Worm (Caenorhabditis elegans) whole organism, L2 larva: Measurements from ENCODE around the gene seld-1.

Experiments used
- F13H6.1 ChIP-seq: sonication (generic microtip); optimal IDR thresholded peaks from 2 replicates; lab custom pipeline; 2016; ENCODE audit warnings: missing genetic modification characterization, missing compliant biosample characterization
- ZK546.5 ChIP-seq: sonication (generic microtip); optimal IDR thresholded peaks from 2 replicates; lab custom pipeline; 2017; ENCODE audit warnings: missing biosample characterization, missing genetic modification characterization
- aly-2 ChIP-seq: fragments of 150-350 bp; optimal IDR thresholded peaks from 2 replicates; lab custom pipeline; 2014; ENCODE audit warnings: missing biosample characterization, missing genetic modification characterization
- blmp-1 ChIP-seq: sonication (generic microtip); optimal IDR thresholded peaks from 2 replicates; lab custom pipeline; 2017; ENCODE audit warnings: missing genetic modification characterization, mild to moderate bottlenecking, missing compliant biosample characterization, antibody characterized with exemption, moderate library complexity; ENCODE audit not compliant: insufficient read depth
- dmd-4 ChIP-seq: sonication (generic microtip); optimal IDR thresholded peaks from 2 replicates; lab custom pipeline; 2017; ENCODE audit warnings: missing biosample characterization, missing genetic modification characterization
- egl-27 ChIP-seq: sonication (generic microtip); optimal IDR thresholded peaks from 3 replicates; lab custom pipeline; 2017; ENCODE audit warnings: missing biosample characterization, missing genetic modification reagents, missing genetic modification characterization
- elt-1 ChIP-seq: fragments of 150-350 bp; optimal IDR thresholded peaks from 2 replicates; lab custom pipeline; 2014; ENCODE audit warnings: missing biosample characterization, missing genetic modification characterization
- elt-3 ChIP-seq: sonication (generic microtip); optimal IDR thresholded peaks from 2 replicates; lab custom pipeline; 2017; ENCODE audit warnings: missing biosample characterization, missing genetic modification characterization
- fos-1 ChIP-seq: fragments of 150-350 bp; optimal IDR thresholded peaks from 2 replicates; lab custom pipeline; 2014; ENCODE audit warnings: missing biosample characterization, missing genetic modification characterization
- gmeb-1 ChIP-seq: fragments of 150-350 bp; optimal IDR thresholded peaks from 2 replicates; lab custom pipeline; 2014; ENCODE audit warnings: missing biosample characterization, missing genetic modification characterization
- lin-11 ChIP-seq: fragments of 150-350 bp; sonication (generic microtip); optimal IDR thresholded peaks from 2 replicates; lab custom pipeline; 2014; ENCODE audit warnings: missing biosample characterization, missing genetic modification characterization, inconsistent platforms, mixed read lengths
- lin-13 ChIP-seq: fragments of 150-350 bp; optimal IDR thresholded peaks from 2 replicates; lab custom pipeline; 2014; ENCODE audit warnings: missing biosample characterization, missing genetic modification reagents, missing genetic modification characterization
- lsy-2 ChIP-seq, 2 experiments: fragments of 150-350 bp in 1 of 2; sonication (generic microtip) in 1 of 2; optimal IDR thresholded peaks; 2 replicates each; lab custom pipeline; 2014 to 2017; ENCODE audit warnings: missing biosample characterization in 2 of 2, missing genetic modification characterization in 2 of 2
- mab-5 ChIP-seq: fragments of 150-350 bp; optimal IDR thresholded peaks from 2 replicates; lab custom pipeline; 2014; ENCODE audit warnings: missing biosample characterization, missing genetic modification characterization
- mbf-1 ChIP-seq: sonication (generic microtip); optimal IDR thresholded peaks from 2 replicates; lab custom pipeline; 2017; ENCODE audit warnings: missing biosample characterization, missing genetic modification characterization
- mdl-1 ChIP-seq, 2 experiments: fragments of 150-350 bp in 1 of 2; sonication (generic microtip) in 1 of 2; optimal IDR thresholded peaks; 2 replicates each; lab custom pipeline; 2017; ENCODE audit warnings: missing biosample characterization in 2 of 2, missing genetic modification characterization in 2 of 2
- nhr-11 ChIP-seq: fragments of 150-350 bp; optimal IDR thresholded peaks from 2 replicates; lab custom pipeline; 2014; ENCODE audit warnings: missing biosample characterization, missing genetic modification characterization
- nhr-12 ChIP-seq: fragments of 150-350 bp; optimal IDR thresholded peaks from 2 replicates; lab custom pipeline; 2014; ENCODE audit warnings: missing biosample characterization, missing genetic modification characterization
- nhr-129 ChIP-seq: fragments of 150-350 bp; optimal IDR thresholded peaks from 2 replicates; lab custom pipeline; 2014; ENCODE audit warnings: missing biosample characterization, missing genetic modification characterization
- nhr-21 ChIP-seq: fragments of 150-350 bp; optimal IDR thresholded peaks from 2 replicates; lab custom pipeline; 2014; ENCODE audit warnings: missing biosample characterization, missing genetic modification characterization
- nhr-23 ChIP-seq: fragments of 150-350 bp; optimal IDR thresholded peaks from 2 replicates; lab custom pipeline; 2014; ENCODE audit warnings: missing biosample characterization, missing genetic modification reagents, missing genetic modification characterization
- nhr-237 ChIP-seq: fragments of 150-350 bp; optimal IDR thresholded peaks from 2 replicates; lab custom pipeline; 2014; ENCODE audit warnings: missing biosample characterization, missing genetic modification characterization
- nhr-6 ChIP-seq: fragments of 150-350 bp; optimal IDR thresholded peaks from 2 replicates; lab custom pipeline; 2014; ENCODE audit warnings: missing biosample characterization, missing genetic modification characterization
- peb-1 ChIP-seq: fragments of 150-350 bp; optimal IDR thresholded peaks from 2 replicates; lab custom pipeline; 2014; ENCODE audit warnings: missing biosample characterization, missing genetic modification characterization
- skn-1 ChIP-seq: sonication (generic microtip); optimal IDR thresholded peaks from 2 replicates; lab custom pipeline; 2017; ENCODE audit warnings: missing biosample characterization, missing genetic modification characterization
- sma-3 ChIP-seq: sonication (generic microtip); optimal IDR thresholded peaks from 2 replicates; lab custom pipeline; 2016; ENCODE audit warnings: missing genetic modification reagents, missing genetic modification characterization, missing compliant biosample characterization
- sma-9 ChIP-seq, 2 experiments: fragments of 150-350 bp in 1 of 2; sonication (generic microtip) in 1 of 2; optimal IDR thresholded peaks; 2 replicates each; lab custom pipeline; 2014 to 2016; ENCODE audit warnings: missing genetic modification characterization in 2 of 2, mild to moderate bottlenecking in 1 of 2, missing biosample characterization in 1 of 2, missing compliant biosample characterization in 1 of 2, missing genetic modification reagents in 1 of 2, moderate library complexity in 1 of 2
- unc-39 ChIP-seq: fragments of 150-350 bp; optimal IDR thresholded peaks from 2 replicates; lab custom pipeline; 2014; ENCODE audit warnings: missing biosample characterization, missing genetic modification characterization
- unc-55 ChIP-seq: fragments of 150-350 bp; sonication (generic microtip); optimal IDR thresholded peaks from 3 replicates; lab custom pipeline; 2014; ENCODE audit warnings: missing biosample characterization, missing genetic modification reagents, missing genetic modification characterization
- zag-1 ChIP-seq: fragments of 150-350 bp; optimal IDR thresholded peaks from 2 replicates; lab custom pipeline; 2014; ENCODE audit warnings: missing biosample characterization, missing genetic modification characterization
- ztf-1 ChIP-seq: fragments of 200-800 bp; sonication (Bioruptor generic); conservative IDR thresholded peaks from 2 replicates; pipeline ENCODE4 v1.3.6; 2022; ENCODE audit warnings: missing genetic modification characterization, missing compliant biosample characterization
- ztf-11 ChIP-seq: sonication (generic microtip); optimal IDR thresholded peaks from 2 replicates; lab custom pipeline; 2017; ENCODE audit warnings: missing biosample characterization, missing genetic modification characterization
- ztf-4 ChIP-seq: fragments of 150-350 bp; optimal IDR thresholded peaks from 2 replicates; lab custom pipeline; 2014; ENCODE audit warnings: missing biosample characterization, missing genetic modification characterization

The seld-1 gene

ce11 chrIV:13505144-13505543 is at the start of gene seld-1:
TSS of gene seld-1 (plus strand) at chrIV:13505444.
- TF ChIP-seq nhr-6 (tag; lab: Kevin White, UChicago) (no peak), nhr-129 (tag; lab: Kevin White, UChicago) (no peak), nhr-23 (tag; lab: Kevin White, UChicago) (no peak), blmp-1 (tag; lab: Kevin White, UChicago) (no peak), ztf-11 (tag; lab: Kevin White, UChicago) (no peak), F13H6.1 (tag; lab: Kevin White, UChicago) (no peak), mab-5 (no peak), nhr-21 (tag; lab: Kevin White, UChicago) (no peak), unc-39 (tag; lab: Kevin White, UChicago) (no peak), mdl-1 (tag; optimal IDR thresholded peaks at IDR 0.05; lab: Kevin White, UChicago) (no peak), dmd-4 (tag; lab: Kevin White, UChicago) (no peak), aly-2 (tag; lab: Kevin White, UChicago) (no peak), mbf-1 (tag; lab: Kevin White, UChicago) (no peak), elt-3 (tag; lab: Kevin White, UChicago) (no peak), ZK546.5 (tag; lab: Kevin White, UChicago) (no peak), lsy-2 (tag; optimal IDR thresholded peaks at IDR 0.05; lab: Kevin White, UChicago) (no peak), ztf-4 (no peak), sma-9 (GFP tag; optimal IDR thresholded peaks at IDR 0.05; lab: Kevin White, UChicago) (no peak), sma-9 (tag; optimal IDR thresholded peaks at IDR 0.05; lab: Kevin White, UChicago) (no peak)

DNA sequence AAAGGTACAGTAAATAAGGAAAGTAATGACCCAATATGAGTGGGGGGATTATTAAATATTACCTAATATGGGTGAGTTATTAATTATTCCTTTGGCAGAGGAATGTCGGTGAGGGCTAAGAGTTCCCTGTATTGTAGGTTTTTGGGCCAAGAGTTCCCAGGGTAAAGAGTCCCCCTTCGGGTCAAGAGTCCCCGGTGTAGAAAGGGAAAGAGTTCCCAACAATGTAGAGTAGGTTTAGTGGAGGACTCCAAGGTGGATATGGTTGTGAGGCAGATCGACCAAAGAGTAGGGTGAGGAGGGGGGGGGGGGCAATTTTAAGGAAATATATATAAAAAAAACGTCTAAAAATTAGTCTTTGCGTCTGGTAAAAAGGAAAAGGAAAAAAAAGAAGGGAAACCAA is 48.4 kb upstream of the seld-1 start:
- no peak for TF ChIP-seq unc-55 (GFP tag; lab: Kevin White, UChicago)
- TF ChIP-seq lin-11 (tag; lab: Kevin White, UChicago): no peak
- no peak for TF ChIP-seq nhr-129 (tag; lab: Kevin White, UChicago)
- no peak for TF ChIP-seq elt-1
- TF ChIP-seq ZK546.5 (tag; lab: Kevin White, UChicago): no peak
- TF ChIP-seq mdl-1 (tag; optimal IDR thresholded peaks at IDR 0.05; lab: Kevin White, UChicago): no peak
- no peak for TF ChIP-seq egl-27 (tag; lab: Kevin White, UChicago)
- TF ChIP-seq nhr-23 (tag; lab: Kevin White, UChicago): no peak
- no peak for TF ChIP-seq nhr-11 (tag; lab: Kevin White, UChicago)
- no peak for TF ChIP-seq aly-2 (tag; lab: Kevin White, UChicago)
- no peak for TF ChIP-seq lin-13 (GFP tag; lab: Kevin White, UChicago)

DNA sequence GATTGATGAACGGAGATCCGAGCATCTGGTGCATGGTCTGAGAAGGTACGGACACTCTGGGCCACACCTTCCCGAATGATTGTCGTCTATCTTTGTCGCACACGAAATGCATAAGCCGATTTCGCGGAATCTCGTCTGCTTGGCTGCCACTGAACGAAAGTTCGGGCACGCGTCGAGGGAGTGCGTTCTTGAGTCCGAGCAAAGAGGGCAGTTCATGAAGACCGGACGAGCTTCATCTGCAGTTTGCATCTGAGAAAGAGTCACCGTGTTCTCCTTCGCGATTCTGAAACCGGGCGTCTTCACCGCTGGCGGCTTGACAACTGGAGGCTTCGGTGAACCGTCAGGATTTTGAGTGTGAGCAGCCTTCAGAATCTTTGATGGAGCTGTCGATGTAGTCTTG is 47.0 kb upstream of the seld-1 start:
- TF ChIP-seq mbf-1 (tag; lab: Kevin White, UChicago) (no peak), fos-1 (tag; lab: Kevin White, UChicago) (no peak), ZK546.5 (tag; lab: Kevin White, UChicago) (no peak), nhr-129 (tag; lab: Kevin White, UChicago) (no peak), ztf-11 (tag; lab: Kevin White, UChicago) (no peak)

DNA sequence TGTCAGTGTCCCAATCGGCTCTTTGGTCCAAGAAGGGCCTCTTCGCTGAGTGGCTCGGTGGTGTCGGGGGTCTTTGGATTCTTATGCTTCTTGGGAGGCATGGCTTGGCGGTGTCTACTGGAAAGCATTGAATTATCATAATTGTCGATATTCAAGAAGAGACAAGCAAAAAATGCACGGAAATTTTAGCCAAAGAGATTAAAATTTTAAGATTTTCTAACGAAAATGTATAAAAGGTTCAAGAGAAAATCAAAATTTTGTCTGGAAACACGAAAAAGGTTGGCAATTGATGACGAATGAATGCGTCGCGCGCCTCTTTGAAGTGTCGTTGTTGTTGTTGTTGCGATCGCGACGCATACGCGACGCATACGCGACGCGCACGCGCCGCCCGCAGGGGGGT is 44.4 kb upstream of the seld-1 start, which contains the start of gene Y38H8A.12:
TSS of gene Y38H8A.12 (minus strand) at position 101 of the 400 bp plus-strand sequence.
- TF ChIP-seq peb-1 (tag; lab: Kevin White, UChicago): no peak
- TF ChIP-seq nhr-23 (tag; lab: Kevin White, UChicago): no peak
- TF ChIP-seq sma-3 (GFP tag; lab: Kevin White, UChicago): no peak
- no peak for TF ChIP-seq gmeb-1 (tag; lab: Kevin White, UChicago)
- TF ChIP-seq nhr-12 (tag; lab: Kevin White, UChicago): no peak
- no peak for TF ChIP-seq nhr-6 (tag; lab: Kevin White, UChicago)
- no peak for TF ChIP-seq mbf-1 (tag; lab: Kevin White, UChicago)
- no peak for TF ChIP-seq ztf-1 (GFP tag; lab: Robert Waterston, UW)
- TF ChIP-seq elt-1: no peak

DNA sequence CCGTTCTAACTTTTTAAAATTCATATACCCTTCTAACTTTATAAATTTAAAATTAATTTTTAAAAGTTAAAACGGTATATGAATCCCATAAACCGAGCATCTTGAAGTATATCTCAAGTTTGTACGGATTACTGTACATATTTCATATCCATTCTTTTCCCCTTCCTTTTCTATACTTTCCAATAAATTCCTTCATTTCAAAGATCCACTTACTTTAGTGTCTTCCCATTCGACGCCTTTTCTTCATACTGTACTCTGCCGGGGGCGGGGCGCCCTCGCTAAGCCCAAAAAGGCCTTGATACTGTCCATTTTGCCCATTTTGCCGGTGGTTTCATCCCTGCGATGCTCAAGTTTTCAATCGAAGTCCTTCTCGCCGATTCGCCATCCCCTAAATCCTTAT is 39.4 kb upstream of the seld-1 start, which contains the start of gene fezf-1:
TSS of gene fezf-1 (plus strand) at position 301 of the 400 bp plus-strand sequence.
- TF ChIP-seq sma-9 (GFP tag; optimal IDR thresholded peaks at IDR 0.05; lab: Kevin White, UChicago): no peak
- no peak for TF ChIP-seq sma-9 (tag; optimal IDR thresholded peaks at IDR 0.05; lab: Kevin White, UChicago)
- no peak for TF ChIP-seq zag-1 (tag; lab: Kevin White, UChicago)
- no peak for TF ChIP-seq nhr-129 (tag; lab: Kevin White, UChicago)
- no peak for TF ChIP-seq fos-1 (tag; lab: Kevin White, UChicago)
- TF ChIP-seq nhr-6 (tag; lab: Kevin White, UChicago): no peak
- no peak for TF ChIP-seq dmd-4 (tag; lab: Kevin White, UChicago)
- TF ChIP-seq nhr-11 (tag; lab: Kevin White, UChicago): no peak
- TF ChIP-seq peb-1 (tag; lab: Kevin White, UChicago): no peak
- TF ChIP-seq ZK546.5 (tag; lab: Kevin White, UChicago): no peak
- no peak for TF ChIP-seq nhr-237 (tag; lab: Kevin White, UChicago)
- TF ChIP-seq skn-1 (tag; lab: Kevin White, UChicago): no peak
- no peak for TF ChIP-seq unc-55 (GFP tag; lab: Kevin White, UChicago)
- TF ChIP-seq lin-13 (GFP tag; lab: Kevin White, UChicago): no peak
- no peak for TF ChIP-seq ztf-4
